Fruit fly (Drosophila melanogaster): Measurements from ENCODE around the gene BBS5.

dm6 chr3R:4798025-4798424 is 18.1 kb upstream of the BBS5 start:
- TF ChIP-seq CTCF (optimal IDR thresholded peaks at IDR 0.05): no peak
- TF ChIP-seq CG8478 (optimal IDR thresholded peaks at IDR 0.05): no peak
